Fruit fly (Drosophila melanogaster): ENCODE data around the gene TrxT.

TrxT gene

DNA sequence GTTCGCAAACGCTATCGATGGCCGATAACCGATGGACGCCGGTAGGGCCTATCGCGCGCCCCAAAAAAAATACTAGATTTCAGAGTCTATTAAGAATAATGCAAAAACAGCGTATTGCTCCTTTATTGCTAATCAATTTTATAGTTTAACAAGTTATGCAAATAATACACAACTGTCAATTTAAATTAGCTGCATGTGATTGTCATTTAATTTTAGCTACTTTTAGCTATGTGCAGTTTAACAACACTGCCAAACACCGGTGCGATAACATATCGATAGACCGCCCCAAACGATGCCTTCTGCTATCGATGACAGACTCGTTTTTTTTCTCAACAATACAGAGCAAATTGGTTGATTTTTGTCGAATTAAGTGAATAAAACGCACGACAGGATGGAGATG, 2.7 kb downstream of the TrxT start, which contains the start of the genes Cdk7 and snf (continued):
- TF ChIP-seq CoRest (tag; optimal IDR thresholded peaks at IDR 0.05): peak; percentile 40
- TF ChIP-seq gfzf (GFP tag; optimal IDR thresholded peaks at IDR 0.05): peak; percentile 57
- peak; percentile 11 for TF ChIP-seq slp2 (GFP tag; optimal IDR thresholded peaks at IDR 0.05)
- TF ChIP-seq p53 (GFP tag; optimal IDR thresholded peaks at IDR 0.05): peak; percentile 4
- TF ChIP-seq Dref (GFP tag; IDR thresholded peaks at IDR 0.05): peak; percentile 91
- no peak for TF ChIP-seq Aef1 (GFP tag; IDR thresholded peaks at IDR 0.05)
- peak; percentile 80 for TF ChIP-seq sna (GFP tag; IDR thresholded peaks at IDR 0.05; ENCODE audit: partially characterized antibody)
- TF ChIP-seq onecut (GFP tag; IDR thresholded peaks at IDR 0.05): no peak
- no peak for TF ChIP-seq Ravus (GFP tag; IDR thresholded peaks at IDR 0.05)
- no peak for TF ChIP-seq lmd (GFP tag; IDR thresholded peaks at IDR 0.05)
- TF ChIP-seq tna (GFP tag; IDR thresholded peaks at IDR 0.05; ENCODE audit: partially characterized antibody): peak; percentile 79
- TF ChIP-seq CG17186 (GFP tag; optimal IDR thresholded peaks at IDR 0.05): peak; percentile 96
- TF ChIP-seq CG14860 (GFP tag; IDR thresholded peaks at IDR 0.05; ENCODE audit: partially characterized antibody): peak; percentile 87; the same call in 2 of the 3 replicates
- no peak for TF ChIP-seq HHEX (GFP tag; optimal IDR thresholded peaks at IDR 0.05)
- peak; percentile 36; the same call in 1 of the 2 replicates for TF ChIP-seq CG4404 (GFP tag; IDR thresholded peaks at IDR 0.05)
- TF ChIP-seq Drgx (GFP tag; IDR thresholded peaks at IDR 0.05): no peak
- TF ChIP-seq CG9817 (tag; optimal IDR thresholded peaks at IDR 0.05): peak; percentile 5
- TF ChIP-seq CG43689 (GFP tag; IDR thresholded peaks at IDR 0.05): no peak
- no peak for TF ChIP-seq CG18476 (GFP tag; optimal IDR thresholded peaks at IDR 0.05)
- TF ChIP-seq Gsc (GFP tag; IDR thresholded peaks at IDR 0.05): no peak
- peak; percentile 92 for TF ChIP-seq HLH4C (GFP tag; IDR thresholded peaks at IDR 0.05; ENCODE audit: partially characterized antibody)
- TF ChIP-seq Bgb (GFP tag; IDR thresholded peaks at IDR 0.05; ENCODE audit: partially characterized antibody): peak; percentile 83
- peak; percentile 88 for TF ChIP-seq CG2116 (GFP tag; optimal IDR thresholded peaks at IDR 0.05)
- peak; percentile 54 for TF ChIP-seq HmgD (GFP tag; optimal IDR thresholded peaks at IDR 0.05)
- TF ChIP-seq fd3F (GFP tag; optimal IDR thresholded peaks at IDR 0.05): no peak
- peak; percentile 30 for TF ChIP-seq CG9609 (GFP tag; optimal IDR thresholded peaks at IDR 0.05)
- peak; percentile 43 for TF ChIP-seq shn (GFP tag; optimal IDR thresholded peaks at IDR 0.05)
- no peak for TF ChIP-seq CG30431 (GFP tag; optimal IDR thresholded peaks at IDR 0.05)
- peak; percentile 29 for TF ChIP-seq Hmr (GFP tag; optimal IDR thresholded peaks at IDR 0.05)
- TF ChIP-seq tin (GFP tag; optimal IDR thresholded peaks at IDR 0.05): peak; percentile 30
- TF ChIP-seq dm (GFP tag; optimal IDR thresholded peaks at IDR 0.05): peak; percentile 58
- no peak for TF ChIP-seq sr (GFP tag; IDR thresholded peaks at IDR 0.05)
- TF ChIP-seq CG2678 (tag; optimal IDR thresholded peaks at IDR 0.05): no peak
- TF ChIP-seq Hr3 (GFP tag; optimal IDR thresholded peaks at IDR 0.05): peak; percentile 11
- no peak for TF ChIP-seq CG1832 (GFP tag; optimal IDR thresholded peaks at IDR 0.05)
- peak; percentile 25 for TF ChIP-seq ftz-f1 (GFP tag; optimal IDR thresholded peaks at IDR 0.05)
- TF ChIP-seq CG10979 (tag; optimal IDR thresholded peaks at IDR 0.05): peak; percentile 25
- TF ChIP-seq knrl (GFP tag; IDR thresholded peaks at IDR 0.05; ENCODE audit: partially characterized antibody): peak; percentile 83
- no peak for TF ChIP-seq CG16779 (GFP tag; IDR thresholded peaks at IDR 0.05)
- no peak for TF ChIP-seq gce (GFP tag; IDR thresholded peaks at IDR 0.05)
- TF ChIP-seq seq (GFP tag; IDR thresholded peaks at IDR 0.05): no peak
- TF ChIP-seq CrebB (tag; optimal IDR thresholded peaks at IDR 0.05): no peak
- peak; percentile 8 for TF ChIP-seq CG4282 (GFP tag; optimal IDR thresholded peaks at IDR 0.05)
- no peak for TF ChIP-seq CG7271 (tag; optimal IDR thresholded peaks at IDR 0.05)
- TF ChIP-seq chinmo (GFP tag; IDR thresholded peaks at IDR 0.05; ENCODE audit: partially characterized antibody): 0 out of 4 replicates have a peak, but pooled peaks have one; percentile 56
- peak; percentile 51 for TF ChIP-seq CG12391 (tag; optimal IDR thresholded peaks at IDR 0.05)
- TF ChIP-seq CG42726 (GFP tag; IDR thresholded peaks at IDR 0.05; ENCODE audit: partially characterized antibody): peak; percentile 42; the same call in 1 of the 2 replicates
- peak; percentile 20 for TF ChIP-seq CG15601 (tag; optimal IDR thresholded peaks at IDR 0.05)
- TF ChIP-seq sc (optimal IDR thresholded peaks at IDR 0.05): no peak
- no peak for TF ChIP-seq sc (GFP tag; optimal IDR thresholded peaks at IDR 0.05)
- TF ChIP-seq CG1647 (GFP tag; optimal IDR thresholded peaks at IDR 0.05): no peak

Measured in whole organism, embryonic.